Fruit fly (Drosophila melanogaster): ENCODE measurements around the gene Aldh7A1.

The Aldh7A1 gene

dm6 chr3L:19292440-19293175 is 23.9 kb upstream of the Aldh7A1 start, which contains the start of gene Gbs-76A (continued):
- TF ChIP-seq fu2 (GFP tag; optimal IDR thresholded peaks at IDR 0.05) = no peak
- TF ChIP-seq NfI (GFP tag; optimal IDR thresholded peaks at IDR 0.05) = peak; percentile 79
- peak; percentile 88 for TF ChIP-seq CG8924 (tag; optimal IDR thresholded peaks at IDR 0.05)
- peak; percentile 63 for TF ChIP-seq Taf1 (GFP tag; IDR thresholded peaks at IDR 0.05)
- TF ChIP-seq CG5180 (GFP tag; optimal IDR thresholded peaks at IDR 0.05) = peak; percentile 67
- TF ChIP-seq br (optimal IDR thresholded peaks at IDR 0.05) = no peak
- no peak for TF ChIP-seq CG8290 (GFP tag; optimal IDR thresholded peaks at IDR 0.05)
- peak in 1 of 2 experiments; percentile 13 for TF ChIP-seq CG8290 (tag; optimal IDR thresholded peaks at IDR 0.05)
- peak; percentile 90 for TF ChIP-seq CG7556 (GFP tag; optimal IDR thresholded peaks at IDR 0.05)
- TF ChIP-seq D19B (GFP tag; optimal IDR thresholded peaks at IDR 0.05) = peak; percentile 68
- TF ChIP-seq CG10543 (GFP tag; optimal IDR thresholded peaks at IDR 0.05) = peak; percentile 85
- TF ChIP-seq CG2120 (GFP tag; optimal IDR thresholded peaks at IDR 0.05) = peak; percentile 66
- TF ChIP-seq btn (GFP tag; optimal IDR thresholded peaks at IDR 0.05) = no peak
- peak; percentile 65; the same call in 1 of the 3 replicates for TF ChIP-seq CG34224 (GFP tag; IDR thresholded peaks at IDR 0.05; ENCODE audit: partially characterized antibody)
- peak; percentile 87 for TF ChIP-seq cwo (GFP tag; optimal IDR thresholded peaks at IDR 0.05)
- peak; percentile 65 for TF ChIP-seq ewg (GFP tag; optimal IDR thresholded peaks at IDR 0.05)
- TF ChIP-seq Gsc (GFP tag; IDR thresholded peaks at IDR 0.05) = no peak
- TF ChIP-seq CG1792 (GFP tag; optimal IDR thresholded peaks at IDR 0.05) = no peak
- no peak for TF ChIP-seq Jarid2 (GFP tag; optimal IDR thresholded peaks at IDR 0.05)
- peak; percentile 86 for TF ChIP-seq B-H2 (GFP tag; optimal IDR thresholded peaks at IDR 0.05)
- TF ChIP-seq dysf (GFP tag; IDR thresholded peaks at IDR 0.05) = peak; percentile 85; the same call in 2 of the 3 replicates
- TF ChIP-seq Deaf1 (tag; optimal IDR thresholded peaks at IDR 0.05) = peak; percentile 58
- TF ChIP-seq CG6175 (GFP tag; IDR thresholded peaks at IDR 0.05) = peak; percentile 61; the same call in 2 of the 3 replicates
- TF ChIP-seq Lhr (GFP tag; optimal IDR thresholded peaks at IDR 0.05) = peak; percentile 28
- peak; percentile 81 for TF ChIP-seq salm (tag; optimal IDR thresholded peaks at IDR 0.05)
- peak; percentile 38 for TF ChIP-seq Chrac-16 (GFP tag; optimal IDR thresholded peaks at IDR 0.05)
- no peak for TF ChIP-seq pros (GFP tag; optimal IDR thresholded peaks at IDR 0.05)
- no peak for TF ChIP-seq Stat92E (GFP tag; optimal IDR thresholded peaks at IDR 0.05)
- peak; percentile 93 for TF ChIP-seq CG18599 (GFP tag; optimal IDR thresholded peaks at IDR 0.05)
- TF ChIP-seq otp (GFP tag; IDR thresholded peaks at IDR 0.05) = 0 out of 3 replicates have a peak, but pooled peaks have one; percentile 47
- peak; percentile 73; the same call in 1 of the 2 replicates for TF ChIP-seq ara (GFP tag; IDR thresholded peaks at IDR 0.05)
- no peak for TF ChIP-seq CG7745 (tag; optimal IDR thresholded peaks at IDR 0.05)
- TF ChIP-seq ranshi (GFP tag; IDR thresholded peaks at IDR 0.05) = peak; percentile 27; the same call in 1 of the 2 replicates
- peak; percentile 41 for TF ChIP-seq Six4 (GFP tag; optimal IDR thresholded peaks at IDR 0.05)
- TF ChIP-seq Eip74EF (GFP tag; optimal IDR thresholded peaks at IDR 0.05) = peak in 1 of 2 experiments; percentile 79
- no peak for TF ChIP-seq pum (GFP tag; optimal IDR thresholded peaks at IDR 0.05)
- TF ChIP-seq row (GFP tag; IDR thresholded peaks at IDR 0.05) = peak; percentile 96
- TF ChIP-seq Bteb2 (GFP tag; optimal IDR thresholded peaks at IDR 0.05) = peak; percentile 0
- peak; percentile 60; the same call in 1 of the 2 replicates for TF ChIP-seq HLH3B (GFP tag; IDR thresholded peaks at IDR 0.05)
- peak; percentile 62 for TF ChIP-seq CG17328 (GFP tag; IDR thresholded peaks at IDR 0.05)
- peak; percentile 46 for TF ChIP-seq CG15011 (GFP tag; optimal IDR thresholded peaks at IDR 0.05)
- no peak for TF ChIP-seq CG10321 (GFP tag; IDR thresholded peaks at IDR 0.05)
- peak; percentile 85 for TF ChIP-seq CG3281 (GFP tag; optimal IDR thresholded peaks at IDR 0.05)
- TF ChIP-seq gcm (GFP tag; optimal IDR thresholded peaks at IDR 0.05) = peak; percentile 91
- TF ChIP-seq CG17912 (GFP tag; optimal IDR thresholded peaks at IDR 0.05) = no peak
- TF ChIP-seq CG10366 (GFP tag; IDR thresholded peaks at IDR 0.05) = peak; percentile 72
- TF ChIP-seq CG18764 (GFP tag; optimal IDR thresholded peaks at IDR 0.05) = no peak
- TF ChIP-seq trem (tag; optimal IDR thresholded peaks at IDR 0.05) = peak; percentile 75
- no peak for TF ChIP-seq jumu (GFP tag; optimal IDR thresholded peaks at IDR 0.05)

Data from whole organism, embryonic.